Worm (Caenorhabditis elegans): ENCODE measurements around the gene F48D6.4.

DNA sequence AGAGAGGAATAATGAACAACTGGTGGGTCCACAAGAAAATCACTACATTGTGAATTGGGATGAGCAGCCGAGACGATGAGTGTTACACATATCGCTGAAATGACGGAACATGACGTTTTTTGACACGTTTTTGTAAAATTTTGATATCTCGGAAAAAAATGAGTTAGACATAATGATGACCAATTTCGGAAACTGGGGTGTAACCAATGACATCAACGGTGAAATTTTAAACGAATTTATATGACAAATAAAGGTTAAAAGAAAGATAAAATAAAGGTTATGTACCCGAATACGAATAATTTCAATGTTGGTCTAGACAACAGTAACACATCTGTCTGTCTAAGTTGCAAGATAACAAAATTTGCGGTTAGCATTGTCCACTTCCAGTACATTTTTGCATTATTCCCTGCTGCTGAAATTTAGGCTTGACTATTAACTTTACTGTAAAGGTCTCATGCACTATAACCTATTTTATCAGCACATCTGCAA lies 32.3 kb upstream of the F48D6.4 start, which contains the start of the genes twk-28 and ets-9:
- TF ChIP-seq ama-1 (optimal IDR thresholded peaks at IDR 0.05) = no peak
- no peak for TF ChIP-seq tbx-11 (GFP tag; IDR thresholded peaks at IDR 0.05)
- no peak for TF ChIP-seq pes-1 (GFP tag; IDR thresholded peaks at IDR 0.05)
- no peak for TF ChIP-seq flt-1 (GFP tag; IDR thresholded peaks at IDR 0.05)
- no peak for TF ChIP-seq F13C5.2 (tag; optimal IDR thresholded peaks at IDR 0.05)
- no peak for TF ChIP-seq scrt-1 (GFP tag; IDR thresholded peaks at IDR 0.05)
- TF ChIP-seq B0310.2 (tag; optimal IDR thresholded peaks at IDR 0.05) = no peak
- TF ChIP-seq ceh-13 (GFP tag; optimal IDR thresholded peaks at IDR 0.05) = no peak
- no peak for TF ChIP-seq ets-7 (tag; optimal IDR thresholded peaks at IDR 0.05)
- no peak for TF ChIP-seq sea-1 (GFP tag; conservative IDR thresholded peaks at IDR 0.05)
- no peak for TF ChIP-seq hnd-1 (tag; optimal IDR thresholded peaks at IDR 0.05)
- no peak for TF ChIP-seq aly-1 (tag; optimal IDR thresholded peaks at IDR 0.05)
